Worm (Caenorhabditis elegans): Measurements from ENCODE around the gene F48D6.4.
A peak's percentile ranks its signal among the peaks of the same experiment; 100 is the strongest.

F48D6.4 gene

DNA sequence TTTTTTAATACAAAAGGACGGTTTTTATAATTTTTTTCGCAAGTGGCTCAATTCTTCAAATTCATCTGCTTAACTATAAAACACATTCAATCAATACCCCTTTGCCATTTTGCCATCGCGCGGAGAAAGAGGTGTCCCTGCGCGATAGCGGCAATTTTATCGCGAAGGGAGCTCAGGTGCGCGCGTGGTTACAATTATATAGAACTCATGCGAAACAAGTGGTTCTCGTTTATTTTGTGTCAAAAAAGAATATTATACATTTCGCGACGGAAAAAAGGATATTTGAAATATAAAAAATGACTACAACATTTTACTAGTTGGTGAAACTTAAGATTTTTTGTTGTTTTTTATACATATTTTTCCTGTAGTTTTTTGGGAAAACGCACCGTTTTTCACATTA is 37.9 kb downstream of the F48D6.4 start:
- peak; percentile 93 for TF ChIP-seq skn-1 (tag; optimal IDR thresholded peaks at IDR 0.05)
- TF ChIP-seq aly-2 (tag; optimal IDR thresholded peaks at IDR 0.05) = peak; percentile 97
- TF ChIP-seq zag-1 (tag; optimal IDR thresholded peaks at IDR 0.05) = peak; percentile 95
- peak; percentile 70 for TF ChIP-seq ztf-11 (tag; optimal IDR thresholded peaks at IDR 0.05)
- TF ChIP-seq nhr-237 (tag; optimal IDR thresholded peaks at IDR 0.05) = peak; percentile 93
- peak; percentile 99 for TF ChIP-seq tbx-2 (tag; optimal IDR thresholded peaks at IDR 0.05)
- peak; percentile 98 for TF ChIP-seq nfya-1 (tag; optimal IDR thresholded peaks at IDR 0.05; ENCODE audit: insufficient read depth)
- peak; percentile 93 for TF ChIP-seq daf-12 (tag; optimal IDR thresholded peaks at IDR 0.05)
- peak; percentile 68 for TF ChIP-seq ama-1 (optimal IDR thresholded peaks at IDR 0.05)
- TF ChIP-seq pqm-1 (tag; optimal IDR thresholded peaks at IDR 0.05) = peak; percentile 82
- TF ChIP-seq ceh-28 (tag; optimal IDR thresholded peaks at IDR 0.05) = peak; percentile 100
- peak; percentile 97 for TF ChIP-seq nhr-11 (tag; optimal IDR thresholded peaks at IDR 0.05)
- TF ChIP-seq eor-1 (tag; optimal IDR thresholded peaks at IDR 0.05) = peak in 1 of 2 experiments; percentile 76
- no peak for TF ChIP-seq unc-39 (tag; optimal IDR thresholded peaks at IDR 0.05)
- TF ChIP-seq lin-39 (tag; optimal IDR thresholded peaks at IDR 0.05) = peak; percentile 99
- TF ChIP-seq mdl-1 (tag; optimal IDR thresholded peaks at IDR 0.05) = peak; percentile 73
- TF ChIP-seq elt-3 (tag; optimal IDR thresholded peaks at IDR 0.05) = peak; percentile 59 to 98 (median 94)
- TF ChIP-seq ceh-82 (tag; optimal IDR thresholded peaks at IDR 0.05) = peak; percentile 99
- TF ChIP-seq jun-1 (tag; optimal IDR thresholded peaks at IDR 0.05) = peak; percentile 100
- peak; percentile 87 for TF ChIP-seq nhr-28 (tag; optimal IDR thresholded peaks at IDR 0.05)
- peak; percentile 94 for TF ChIP-seq ztf-4 (tag; optimal IDR thresholded peaks at IDR 0.05)
- peak; percentile 99 for TF ChIP-seq nhr-23 (tag; optimal IDR thresholded peaks at IDR 0.05)
- peak; percentile 97 for TF ChIP-seq egl-27 (tag; optimal IDR thresholded peaks at IDR 0.05)
- peak; percentile 88 for TF ChIP-seq fkh-2 (tag; optimal IDR thresholded peaks at IDR 0.05)
- TF ChIP-seq fkh-10 (GFP tag; optimal IDR thresholded peaks at IDR 0.05) = peak; percentile 97
- no peak for TF ChIP-seq mml-1 (tag; optimal IDR thresholded peaks at IDR 0.05)
- peak; percentile 94 for TF ChIP-seq fos-1 (tag; optimal IDR thresholded peaks at IDR 0.05)
- peak; percentile 97 for TF ChIP-seq unc-62 (GFP tag; optimal IDR thresholded peaks at IDR 0.05)
- peak; percentile 62 for TF ChIP-seq ZK546.5 (tag; optimal IDR thresholded peaks at IDR 0.05)
- peak; percentile 44 for TF ChIP-seq lin-15B (tag; optimal IDR thresholded peaks at IDR 0.05)
- TF ChIP-seq ceh-9 (tag; optimal IDR thresholded peaks at IDR 0.05) = peak; percentile 95
- TF ChIP-seq elt-1 (tag; optimal IDR thresholded peaks at IDR 0.05) = peak; percentile 88
- TF ChIP-seq sea-2 (GFP tag; optimal IDR thresholded peaks at IDR 0.05) = no peak
- TF ChIP-seq nhr-67 (tag; optimal IDR thresholded peaks at IDR 0.05) = peak; percentile 58
- peak; percentile 91 for TF ChIP-seq hmg-11 (tag; optimal IDR thresholded peaks at IDR 0.05)
- TF ChIP-seq ceh-16 (tag; optimal IDR thresholded peaks at IDR 0.05) = peak; percentile 68
- TF ChIP-seq nhr-12 (tag; optimal IDR thresholded peaks at IDR 0.05) = peak; percentile 34
- TF ChIP-seq nhr-77 (tag; optimal IDR thresholded peaks at IDR 0.05) = peak; percentile 100
- TF ChIP-seq lsy-12 (tag; optimal IDR thresholded peaks at IDR 0.05) = peak; percentile 97
- peak; percentile 99 for TF ChIP-seq egl-5 (tag; optimal IDR thresholded peaks at IDR 0.05)
- TF ChIP-seq snpc-4 (tag; optimal IDR thresholded peaks at IDR 0.05) = peak; percentile 96
- TF ChIP-seq nhr-76 (tag; optimal IDR thresholded peaks at IDR 0.05) = peak; percentile 93
- peak; percentile 86 for TF ChIP-seq elt-2 (tag; optimal IDR thresholded peaks at IDR 0.05)
- TF ChIP-seq nhr-25 (tag; optimal IDR thresholded peaks at IDR 0.05) = peak; percentile 98
- TF ChIP-seq nhr-43 (tag; optimal IDR thresholded peaks at IDR 0.05; ENCODE audit: poor library complexity, severe bottlenecking) = peak; percentile 99
- peak; percentile 95 for TF ChIP-seq R02D3.7 (tag; optimal IDR thresholded peaks at IDR 0.05)
- peak; percentile 98 for TF ChIP-seq pha-4 (tag; optimal IDR thresholded peaks at IDR 0.05)
